Fruit fly (Drosophila melanogaster) whole organism, adult: ENCODE data around the gene chrb.

Source experiments
- CG33017 ChIP-seq: fragments of 200-800 bp; sonication (Bioruptor generic); optimal IDR thresholded peaks from 2 replicates; lab custom pipeline; 2018; ENCODE audit warnings: missing biosample characterization, mild to moderate bottlenecking, missing genetic modification characterization, moderate library complexity
- CG7045 ChIP-seq: fragments of 200-800 bp; sonication (Bioruptor generic); optimal IDR thresholded peaks from 2 replicates; lab custom pipeline; 2017; ENCODE audit warnings: missing biosample characterization, mild to moderate bottlenecking, missing genetic modification characterization
- Clk ChIP-seq: fragments of 200-800 bp; sonication (Bioruptor generic); optimal IDR thresholded peaks from 2 replicates; lab custom pipeline; 2017; ENCODE audit warnings: missing biosample characterization, missing genetic modification characterization
- Crg-1 ChIP-seq: fragments of 200-800 bp; sonication (Bioruptor generic); optimal IDR thresholded peaks from 2 replicates; lab custom pipeline; 2016; ENCODE audit warnings: missing biosample characterization, missing genetic modification characterization
- cic ChIP-seq: fragments of 200-800 bp; sonication (Bioruptor generic); optimal IDR thresholded peaks from 2 replicates; lab custom pipeline; 2017; ENCODE audit warnings: missing biosample characterization, mild to moderate bottlenecking, missing genetic modification characterization, moderate library complexity
- cnc ChIP-seq, 2 experiments: fragments of >200 bp; optimal IDR thresholded peaks; 2 replicates each; lab custom pipeline; 2017
- kay ChIP-seq: fragments of 200-800 bp; sonication (Bioruptor generic); peaks from one replicate; lab custom pipeline; 2016; ENCODE audit warnings: missing biosample characterization, missing genetic modification characterization, borderline replicate concordance
- ovo ChIP-seq: fragments of 200-800 bp; sonication (Bioruptor generic); optimal IDR thresholded peaks from 2 replicates; lab custom pipeline; 2016; ENCODE audit warnings: missing biosample characterization, missing genetic modification characterization
- tj ChIP-seq: fragments of 200-800 bp; sonication (Bioruptor generic); optimal IDR thresholded peaks from 3 replicates; lab custom pipeline; 2017; ENCODE audit warnings: missing biosample characterization, mild to moderate bottlenecking, missing genetic modification characterization, moderate library complexity

Gene chrb

DNA sequence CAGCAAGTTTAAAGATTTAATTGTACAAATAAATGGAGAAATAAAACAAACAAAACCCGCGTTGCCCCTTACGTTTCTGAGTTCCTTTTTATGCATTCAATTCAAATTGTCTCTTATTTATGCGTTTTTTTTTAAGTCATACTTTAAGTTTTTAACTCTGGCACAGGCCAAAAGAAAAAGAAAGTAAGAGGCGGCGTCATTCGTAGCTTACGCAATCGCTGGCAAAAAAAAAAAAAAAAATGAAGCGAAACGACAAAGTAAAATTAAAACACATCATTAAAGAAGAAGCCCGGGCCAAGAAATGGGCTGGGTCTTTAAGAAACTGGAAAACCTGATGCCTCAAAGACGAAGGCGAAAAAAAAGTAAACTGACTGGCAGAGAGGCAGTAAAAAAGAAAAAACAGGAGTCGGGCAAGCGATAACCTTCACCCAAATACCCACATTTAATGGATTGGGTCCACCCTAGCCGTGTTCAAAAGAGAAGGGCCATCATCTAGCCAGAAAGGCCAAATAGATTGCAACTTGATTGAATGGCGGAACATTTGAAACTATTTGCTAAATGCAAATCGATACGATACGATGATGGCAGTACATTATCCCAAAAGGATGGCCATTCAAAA, 56.4 kb downstream of the chrb start:
- TF ChIP-seq Crg-1 (GFP tag; lab: Kevin White, UChicago) (no peak), kay (peak; percentile 72)

DNA sequence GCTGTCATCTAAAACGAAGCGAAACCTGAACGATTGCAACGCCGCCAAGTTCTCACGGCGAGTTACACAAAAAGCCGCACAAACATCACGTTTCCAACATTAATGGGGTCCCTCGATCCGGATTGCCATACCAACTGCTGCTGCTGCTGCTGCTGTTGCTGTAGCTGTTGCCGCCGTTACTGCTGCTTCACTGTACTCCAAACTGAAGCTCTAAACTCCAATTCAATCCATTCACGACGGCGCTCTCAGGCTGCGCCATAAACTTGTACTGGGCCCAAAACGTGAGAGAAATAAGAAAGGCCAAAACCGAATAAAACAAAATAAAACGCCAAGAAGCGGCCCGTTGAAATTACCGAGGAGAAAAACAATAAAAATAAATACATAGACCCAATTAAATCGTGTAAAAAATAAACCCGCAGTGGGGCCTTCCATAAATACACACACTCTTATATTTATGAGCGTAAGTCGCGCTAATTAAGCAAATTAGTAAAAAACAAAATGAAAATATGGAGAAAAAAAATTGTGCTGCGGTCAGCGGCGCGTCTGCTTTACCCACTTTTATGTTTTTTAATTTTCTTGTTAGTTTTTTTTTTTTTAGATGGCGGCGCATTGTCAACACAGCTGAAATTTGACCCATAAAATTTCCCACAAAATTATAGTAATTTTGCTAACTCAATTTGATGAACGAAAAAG, 60.1 kb downstream of the chrb start:
- TF ChIP-seq tj (GFP tag; lab: Kevin White, UChicago): peak; percentile 97
- no peak for TF ChIP-seq CG33017

DNA sequence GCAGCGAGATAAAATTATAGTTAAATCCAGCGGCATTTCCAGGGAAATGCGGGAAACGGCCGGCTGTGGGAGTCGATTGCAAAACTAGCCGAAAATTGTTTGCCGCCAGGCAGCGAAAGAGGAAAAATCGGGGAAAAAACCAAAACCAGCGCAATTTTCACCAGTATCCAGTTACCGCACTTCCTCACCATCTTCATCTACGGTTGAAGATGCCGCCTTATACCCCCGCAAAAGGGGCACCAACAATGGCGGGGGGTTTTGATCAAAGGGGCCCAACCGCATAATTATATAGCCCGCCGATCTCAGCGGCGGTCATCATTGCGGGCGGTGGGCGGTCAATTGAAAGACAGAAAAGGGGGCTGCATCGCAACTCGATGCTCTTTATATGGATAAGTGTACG, 60.7 kb downstream of the chrb start:
- TF ChIP-seq cnc (optimal IDR thresholded peaks at IDR 0.05; lab: Kevin White, UChicago): no peak
- no peak for TF ChIP-seq cic (GFP tag; lab: Kevin White, UChicago)
- no peak for TF ChIP-seq ovo (GFP tag; lab: Kevin White, UChicago)
- TF ChIP-seq CG7045 (GFP tag; lab: Kevin White, UChicago): no peak
- TF ChIP-seq tj (GFP tag; lab: Kevin White, UChicago): peak; percentile 82
- no peak for TF ChIP-seq Clk (GFP tag; lab: Kevin White, UChicago)
